Worm (Caenorhabditis elegans): ENCODE measurements around the gene bcf-1.

DNA sequence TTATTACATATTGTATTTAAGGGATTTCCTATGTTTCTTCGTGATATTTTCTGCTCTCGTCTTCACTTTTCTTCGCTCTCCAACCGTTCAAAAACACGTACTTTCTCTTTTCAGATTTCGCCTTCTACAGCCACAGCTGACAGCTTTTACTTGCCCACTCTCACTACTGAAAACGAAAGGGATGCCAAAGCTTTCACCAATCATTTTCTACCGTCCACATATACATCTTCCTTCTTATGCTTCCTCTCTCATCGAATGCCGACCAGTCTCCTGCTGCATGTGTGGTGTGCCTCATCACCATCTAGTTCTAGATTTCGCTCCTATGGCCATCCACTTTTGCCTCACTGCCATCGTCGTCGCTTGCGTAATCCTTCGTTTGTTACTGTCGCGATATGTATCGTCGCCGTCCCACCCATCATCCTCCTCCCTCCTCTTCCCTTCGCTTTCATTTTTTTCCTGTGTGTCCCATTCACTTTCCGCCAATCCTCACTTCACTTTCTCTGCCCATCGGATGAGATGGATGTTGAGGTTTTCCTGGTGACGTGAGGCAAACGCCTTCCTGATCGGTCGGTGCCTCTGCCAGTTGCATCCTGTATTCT, 55.3 kb downstream of the bcf-1 start:
- TF ChIP-seq mdl-1 (tag; optimal IDR thresholded peaks at IDR 0.05) (no peak), nhr-25 (tag; optimal IDR thresholded peaks at IDR 0.05) (no peak), nhr-11 (tag; optimal IDR thresholded peaks at IDR 0.05) (no peak)

Measured in whole organism, L2 larva.